Fruit fly (Drosophila melanogaster) whole organism, embryonic: Measurements from ENCODE around the gene Cchl.

Source experiments
- CG15073 ChIP-seq: fragments of 200-800 bp; sonication (Bioruptor generic); optimal IDR thresholded peaks from 2 replicates; lab custom pipeline; 2016; ENCODE audit warnings: missing biosample characterization, missing genetic modification characterization
- CG15696 ChIP-seq: fragments of 200-800 bp; sonication (Bioruptor generic); optimal IDR thresholded peaks from 2 replicates; lab custom pipeline; 2019; ENCODE audit warnings: missing biosample characterization, mild to moderate bottlenecking, missing genetic modification characterization, moderate library complexity
- Dbx ChIP-seq: fragments of 200-800 bp; sonication (Bioruptor generic); IDR thresholded peaks from 3 replicates; pipeline ENCODE4 v1.3.6; 2022; ENCODE audit warnings: missing biosample characterization, missing genetic modification characterization
- psq ChIP-seq: fragments of 200-800 bp; sonication (Bioruptor generic); optimal IDR thresholded peaks from 2 replicates; lab custom pipeline; 2017; ENCODE audit warnings: missing biosample characterization, missing genetic modification characterization
- sd ChIP-seq: fragments of 200-800 bp; sonication (Bioruptor generic); optimal IDR thresholded peaks from 3 replicates; lab custom pipeline; 2018; ENCODE audit warnings: missing biosample characterization, mild to moderate bottlenecking, missing genetic modification characterization, moderate library complexity

DNA sequence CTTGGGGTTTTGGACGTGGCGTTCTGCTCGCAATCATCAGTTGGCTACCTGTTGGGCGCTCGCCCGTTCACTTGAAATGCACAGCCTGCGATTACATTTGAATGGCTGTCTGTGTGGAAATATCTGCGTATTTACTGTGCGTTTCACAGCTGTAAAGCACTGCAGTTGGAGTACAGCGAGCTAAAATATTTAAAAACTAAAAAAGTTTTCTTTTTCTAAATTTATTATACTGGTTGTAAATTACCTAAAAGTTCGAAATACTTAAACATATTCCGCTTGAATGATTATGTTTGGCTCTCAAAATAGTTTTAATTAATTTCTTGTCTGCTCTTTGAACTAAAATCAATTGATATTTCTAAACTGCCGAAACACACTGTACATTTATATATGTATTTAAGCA lies 19.0 kb upstream of the Cchl start:
- no peak for TF ChIP-seq CG15696 (tag; lab: Kevin White, UChicago)
- no peak for TF ChIP-seq CG15073 (GFP tag; lab: Kevin White, UChicago)
- no peak for TF ChIP-seq psq (GFP tag; lab: Kevin White, UChicago)
- TF ChIP-seq sd (tag; lab: Kevin White, UChicago), result no peak
- TF ChIP-seq Dbx (GFP tag; lab: Robert Waterston, UW), result no peak
